Worm (Caenorhabditis elegans) whole organism, L2 larva: Measurements from ENCODE around the gene irld-1.

ENCODE experiments used
- C34F6.9 ChIP-seq: fragments of 150-350 bp; optimal IDR thresholded peaks from 2 replicates; lab custom pipeline; 2014; ENCODE audit warnings: missing biosample characterization, missing genetic modification characterization
- R02D3.7 ChIP-seq: fragments of 150-350 bp; optimal IDR thresholded peaks from 2 replicates; lab custom pipeline; 2014; ENCODE audit warnings: missing biosample characterization, missing genetic modification characterization
- Y55F3AM.14 ChIP-seq: fragments of 200-800 bp; sonication (Bioruptor generic); optimal IDR thresholded peaks from 2 replicates; lab custom pipeline; 2018; ENCODE audit warnings: mild to moderate bottlenecking, missing genetic modification characterization, missing compliant biosample characterization
- ZK546.5 ChIP-seq: sonication (generic microtip); optimal IDR thresholded peaks from 2 replicates; lab custom pipeline; 2017; ENCODE audit warnings: missing biosample characterization, missing genetic modification characterization
- alr-1 ChIP-seq: fragments of 150-350 bp; optimal IDR thresholded peaks from 2 replicates; lab custom pipeline; 2014; ENCODE audit warnings: missing biosample characterization, missing genetic modification characterization
- aly-2 ChIP-seq: fragments of 150-350 bp; optimal IDR thresholded peaks from 2 replicates; lab custom pipeline; 2014; ENCODE audit warnings: missing biosample characterization, missing genetic modification characterization
- ama-1 ChIP-seq: fragments of 150-350 bp; optimal IDR thresholded peaks from 2 replicates; lab custom pipeline; 2018; ENCODE audit warnings: inconsistent platforms
- blmp-1 ChIP-seq: sonication (generic microtip); optimal IDR thresholded peaks from 2 replicates; lab custom pipeline; 2017; ENCODE audit warnings: missing genetic modification characterization, mild to moderate bottlenecking, missing compliant biosample characterization, antibody characterized with exemption, moderate library complexity; ENCODE audit not compliant: insufficient read depth
- ceh-16 ChIP-seq: fragments of 150-350 bp; optimal IDR thresholded peaks from 2 replicates; lab custom pipeline; 2014; ENCODE audit warnings: missing biosample characterization, missing genetic modification characterization
- egl-27 ChIP-seq: sonication (generic microtip); optimal IDR thresholded peaks from 3 replicates; lab custom pipeline; 2017; ENCODE audit warnings: missing biosample characterization, missing genetic modification reagents, missing genetic modification characterization
- elt-1 ChIP-seq: fragments of 150-350 bp; optimal IDR thresholded peaks from 2 replicates; lab custom pipeline; 2014; ENCODE audit warnings: missing biosample characterization, missing genetic modification characterization
- elt-3 ChIP-seq: sonication (generic microtip); optimal IDR thresholded peaks from 2 replicates; lab custom pipeline; 2017; ENCODE audit warnings: missing biosample characterization, missing genetic modification characterization
- fos-1 ChIP-seq: fragments of 150-350 bp; optimal IDR thresholded peaks from 2 replicates; lab custom pipeline; 2014; ENCODE audit warnings: missing biosample characterization, missing genetic modification characterization
- lin-11 ChIP-seq: fragments of 150-350 bp; sonication (generic microtip); optimal IDR thresholded peaks from 2 replicates; lab custom pipeline; 2014; ENCODE audit warnings: missing biosample characterization, missing genetic modification characterization, inconsistent platforms, mixed read lengths
- lin-13 ChIP-seq: fragments of 150-350 bp; optimal IDR thresholded peaks from 2 replicates; lab custom pipeline; 2014; ENCODE audit warnings: missing biosample characterization, missing genetic modification reagents, missing genetic modification characterization
- lin-39 ChIP-seq: fragments of 150-350 bp; optimal IDR thresholded peaks from 2 replicates; lab custom pipeline; 2014; ENCODE audit warnings: missing biosample characterization, missing genetic modification reagents, missing genetic modification characterization
- mab-5 ChIP-seq: fragments of 150-350 bp; optimal IDR thresholded peaks from 2 replicates; lab custom pipeline; 2014; ENCODE audit warnings: missing biosample characterization, missing genetic modification characterization
- mbf-1 ChIP-seq: sonication (generic microtip); optimal IDR thresholded peaks from 2 replicates; lab custom pipeline; 2017; ENCODE audit warnings: missing biosample characterization, missing genetic modification characterization
- nhr-10 ChIP-seq: sonication (generic microtip); optimal IDR thresholded peaks from 2 replicates; lab custom pipeline; 2017; ENCODE audit warnings: missing biosample characterization, missing genetic modification characterization
- nhr-12 ChIP-seq: fragments of 150-350 bp; optimal IDR thresholded peaks from 2 replicates; lab custom pipeline; 2014; ENCODE audit warnings: missing biosample characterization, missing genetic modification characterization
- nhr-23 ChIP-seq: fragments of 150-350 bp; optimal IDR thresholded peaks from 2 replicates; lab custom pipeline; 2014; ENCODE audit warnings: missing biosample characterization, missing genetic modification reagents, missing genetic modification characterization
- nhr-6 ChIP-seq: fragments of 150-350 bp; optimal IDR thresholded peaks from 2 replicates; lab custom pipeline; 2014; ENCODE audit warnings: missing biosample characterization, missing genetic modification characterization
- nhr-77 ChIP-seq: fragments of 150-350 bp; optimal IDR thresholded peaks from 2 replicates; lab custom pipeline; 2014; ENCODE audit warnings: missing biosample characterization, missing genetic modification characterization
- sem-4 ChIP-seq: fragments of 150-350 bp; optimal IDR thresholded peaks from 2 replicates; lab custom pipeline; 2014; ENCODE audit warnings: missing biosample characterization, missing genetic modification reagents, missing genetic modification characterization
- skn-1 ChIP-seq: sonication (generic microtip); optimal IDR thresholded peaks from 2 replicates; lab custom pipeline; 2017; ENCODE audit warnings: missing biosample characterization, missing genetic modification characterization
- sma-3 ChIP-seq: sonication (generic microtip); optimal IDR thresholded peaks from 2 replicates; lab custom pipeline; 2016; ENCODE audit warnings: missing genetic modification reagents, missing genetic modification characterization, missing compliant biosample characterization
- sma-9 ChIP-seq, 2 experiments: fragments of 150-350 bp in 1 of 2; sonication (generic microtip) in 1 of 2; optimal IDR thresholded peaks; 2 replicates each; lab custom pipeline; 2014 to 2016; ENCODE audit warnings: missing genetic modification characterization in 2 of 2, mild to moderate bottlenecking in 1 of 2, missing biosample characterization in 1 of 2, missing compliant biosample characterization in 1 of 2, missing genetic modification reagents in 1 of 2, moderate library complexity in 1 of 2
- snpc-4 ChIP-seq: fragments of 150-350 bp; optimal IDR thresholded peaks from 2 replicates; lab custom pipeline; 2014; ENCODE audit warnings: missing biosample characterization, missing genetic modification characterization
- unc-39 ChIP-seq: fragments of 150-350 bp; optimal IDR thresholded peaks from 2 replicates; lab custom pipeline; 2014; ENCODE audit warnings: missing biosample characterization, missing genetic modification characterization
- zag-1 ChIP-seq: fragments of 150-350 bp; optimal IDR thresholded peaks from 2 replicates; lab custom pipeline; 2014; ENCODE audit warnings: missing biosample characterization, missing genetic modification characterization
- ztf-1 ChIP-seq: fragments of 200-800 bp; sonication (Bioruptor generic); conservative IDR thresholded peaks from 2 replicates; pipeline ENCODE4 v1.3.6; 2022; ENCODE audit warnings: missing genetic modification characterization, missing compliant biosample characterization
- ztf-4 ChIP-seq: fragments of 150-350 bp; optimal IDR thresholded peaks from 2 replicates; lab custom pipeline; 2014; ENCODE audit warnings: missing biosample characterization, missing genetic modification characterization

Gene irld-1

ce11 chrV:4377622-4378021 lies 41.1 kb downstream of the irld-1 start, which contains the start of gene F32D1.8:
Gene F32D1.8 (minus strand): TSS chrV:4377722.
- TF ChIP-seq ceh-16 (tag; lab: Kevin White, UChicago) (no peak), lin-39 (tag; lab: Kevin White, UChicago) (no peak), nhr-12 (tag; lab: Kevin White, UChicago) (no peak), Y55F3AM.14 (GFP tag; lab: Kevin White, UChicago) (no peak), unc-39 (tag; lab: Kevin White, UChicago) (no peak), snpc-4 (tag; lab: Kevin White, UChicago) (no peak)

ce11 chrV:4382298-4382697 lies 45.7 kb downstream of the irld-1 start, which contains the start of gene F13A2.1:
Gene F13A2.1 (minus strand): TSS chrV:4382398.
- TF ChIP-seq lin-39 (tag; lab: Kevin White, UChicago) (no peak), nhr-10 (no peak), lin-11 (tag; lab: Kevin White, UChicago) (no peak), sma-3 (no peak), snpc-4 (tag; lab: Kevin White, UChicago) (no peak), ama-1 (lab: Kevin White, UChicago) (no peak), mbf-1 (no peak), nhr-77 (tag; lab: Kevin White, UChicago) (no peak)

- no peak for TF ChIP-seq sem-4 (tag; lab: Kevin White, UChicago)
- no peak for TF ChIP-seq blmp-1 (tag; lab: Kevin White, UChicago)
- no peak for TF ChIP-seq lin-39 (tag; lab: Kevin White, UChicago)
- TF ChIP-seq aly-2 (tag; lab: Kevin White, UChicago): no peak
- no peak for TF ChIP-seq C34F6.9 (tag; lab: Kevin White, UChicago)
- no peak for TF ChIP-seq sma-3
- no peak for TF ChIP-seq egl-27 (tag; lab: Kevin White, UChicago)
- TF ChIP-seq snpc-4 (tag; lab: Kevin White, UChicago): no peak
- no peak for TF ChIP-seq ztf-1 (GFP tag; lab: Robert Waterston, UW)
- no peak for TF ChIP-seq unc-39 (tag; lab: Kevin White, UChicago)
These were observed 47.9 kb downstream of the irld-1 start, which contains the start of gene F13A2.2 for ce11 chrV:4384482-4384881. Gene F13A2.2 (minus strand): TSS chrV:4384582.

- no peak for TF ChIP-seq skn-1
- TF ChIP-seq ztf-4 (tag; lab: Kevin White, UChicago): no peak
- no peak for TF ChIP-seq unc-39 (tag; lab: Kevin White, UChicago)
- TF ChIP-seq lin-13 (GFP tag; lab: Kevin White, UChicago): no peak
- no peak for TF ChIP-seq mbf-1
- no peak for TF ChIP-seq zag-1 (tag; lab: Kevin White, UChicago)
- no peak for TF ChIP-seq ZK546.5 (tag; lab: Kevin White, UChicago)
- no peak for TF ChIP-seq elt-3 (tag; lab: Kevin White, UChicago)
These were observed 49.6 kb downstream of the irld-1 start, which contains the start of gene F13A2.10 for ce11 chrV:4386173-4386572. Gene F13A2.10 (minus strand): TSS chrV:4386273.

DNA sequence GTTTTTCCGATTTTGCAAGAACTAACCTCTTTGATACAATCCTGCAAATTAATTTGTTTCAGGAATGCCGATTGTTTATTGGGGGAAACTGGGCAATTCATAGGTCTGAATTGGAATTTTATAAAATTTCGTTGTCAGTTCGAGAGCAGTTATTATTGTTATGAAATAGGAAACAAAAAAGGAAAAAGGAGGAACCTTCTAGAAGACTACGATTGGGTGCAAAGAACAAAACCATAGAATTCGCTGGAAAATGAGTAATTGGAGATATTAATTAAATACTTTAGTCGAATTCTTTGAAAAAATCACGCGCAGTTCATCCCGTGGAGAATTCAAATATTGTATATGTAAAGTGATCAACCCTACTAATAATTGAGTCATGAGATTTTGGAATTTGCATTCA lies 50.8 kb downstream of the irld-1 start, which contains the start of gene F13A2.9:
F13A2.9 (minus strand) TSS at position 101 of the 400 bp plus-strand sequence.
- no peak for TF ChIP-seq fos-1 (tag; lab: Kevin White, UChicago)
- no peak for TF ChIP-seq nhr-23 (tag; lab: Kevin White, UChicago)
- no peak for TF ChIP-seq nhr-6 (tag; lab: Kevin White, UChicago)
- no peak for TF ChIP-seq sem-4 (tag; lab: Kevin White, UChicago)
- TF ChIP-seq mab-5 (tag; lab: Kevin White, UChicago): no peak
- TF ChIP-seq elt-1 (tag; lab: Kevin White, UChicago): no peak
- no peak for TF ChIP-seq blmp-1 (tag; lab: Kevin White, UChicago)
- TF ChIP-seq egl-27 (tag; lab: Kevin White, UChicago): no peak
- no peak for TF ChIP-seq ceh-16 (tag; lab: Kevin White, UChicago)
- TF ChIP-seq, all 48 proteins: peak for 0

- TF ChIP-seq nhr-23 (tag; lab: Kevin White, UChicago) (no peak), ZK546.5 (tag; lab: Kevin White, UChicago) (no peak), R02D3.7 (tag; lab: Kevin White, UChicago) (no peak), nhr-12 (tag; lab: Kevin White, UChicago) (no peak), unc-39 (tag; lab: Kevin White, UChicago) (no peak), sma-9 (GFP tag; optimal IDR thresholded peaks at IDR 0.05; lab: Kevin White, UChicago) (no peak), sma-9 (tag; optimal IDR thresholded peaks at IDR 0.05; lab: Kevin White, UChicago) (no peak), alr-1 (tag; lab: Kevin White, UChicago) (no peak)
These were observed 51.4 kb downstream of the irld-1 start for ce11 chrV:4387916-4388315.
